Worm (Caenorhabditis elegans) whole organism, L1 larva: ENCODE results near the gene cec-3.

Source experiments
- C16A3.4 ChIP-seq: fragments of 150-350 bp; optimal IDR thresholded peaks from 2 replicates; lab custom pipeline; 2014; ENCODE audit warnings: missing biosample characterization, missing genetic modification characterization
- F16B12.6 ChIP-seq: fragments of 150-350 bp; optimal IDR thresholded peaks from 2 replicates; lab custom pipeline; 2014; ENCODE audit warnings: missing biosample characterization, missing genetic modification characterization
- ama-1 ChIP-seq: fragments of 150-350 bp; optimal IDR thresholded peaks from 2 replicates; lab custom pipeline; 2014
- ceh-63 ChIP-seq: fragments of 200-800 bp; sonication (Bioruptor generic); optimal IDR thresholded peaks from 2 replicates; lab custom pipeline; 2018; ENCODE audit warnings: mild to moderate bottlenecking, missing genetic modification characterization, missing compliant biosample characterization
- ceh-82 ChIP-seq, 3 experiments: fragments of 150-350 bp in 1 of 3; sonication (generic microtip) in 2 of 3; optimal IDR thresholded peaks; 2 replicates each; lab custom pipeline; 2014 to 2017; ENCODE audit warnings: missing biosample characterization in 3 of 3, missing genetic modification characterization in 3 of 3
- ceh-88 ChIP-seq: fragments of 200-800 bp; sonication (Bioruptor generic); IDR thresholded peaks from 2 replicates; pipeline ENCODE4 v1.3.6; 2022; ENCODE audit warnings: missing genetic modification characterization, missing compliant biosample characterization
- dpl-1 ChIP-seq, 3 experiments: fragments of 150-350 bp in 2 of 3; sonication (generic microtip) in 1 of 3; optimal IDR thresholded peaks; 2 replicates each; lab custom pipeline; 2014 to 2017; ENCODE audit warnings: missing biosample characterization in 3 of 3, missing genetic modification characterization in 3 of 3, missing genetic modification reagents in 3 of 3
- efl-1 ChIP-seq, 4 experiments: fragments of 150-350 bp; optimal IDR thresholded peaks in 3 of 4; peaks in 1 of 4; 1 replicate in 1 of 4; 2 replicates in 3 of 4; lab custom pipeline; 2014; ENCODE audit warnings: missing biosample characterization in 2 of 4, missing genetic modification characterization in 2 of 4, missing genetic modification reagents in 2 of 4
- efl-3 ChIP-seq: fragments of 200-800 bp; sonication (Bioruptor generic); optimal IDR thresholded peaks from 2 replicates; lab custom pipeline; 2018; ENCODE audit warnings: mild to moderate bottlenecking, missing genetic modification characterization, missing compliant biosample characterization
- egl-13 ChIP-seq: sonication (generic microtip); optimal IDR thresholded peaks from 2 replicates; lab custom pipeline; 2016; ENCODE audit warnings: missing genotype, missing genetic modification reagents, missing genetic modification characterization, missing compliant biosample characterization
- egl-27 ChIP-seq, 2 experiments: fragments of 150-350 bp in 1 of 2; sonication (generic microtip); optimal IDR thresholded peaks; 3 replicates each; lab custom pipeline; 2017 to 2018; ENCODE audit warnings: missing biosample characterization in 2 of 2, missing genetic modification characterization in 2 of 2, missing genetic modification reagents in 2 of 2
- ets-5 ChIP-seq: fragments of 200-800 bp; sonication (Bioruptor generic); IDR thresholded peaks from 2 replicates; pipeline ENCODE4 v1.3.6; 2022; ENCODE audit warnings: missing genetic modification characterization, missing compliant biosample characterization
- fkh-10 ChIP-seq: sonication (generic microtip); optimal IDR thresholded peaks from 2 replicates; lab custom pipeline; 2017; ENCODE audit warnings: missing biosample characterization, missing genetic modification reagents, missing genetic modification characterization
- fkh-4 ChIP-seq: sonication (generic microtip); optimal IDR thresholded peaks from 2 replicates; lab custom pipeline; 2016; ENCODE audit warnings: missing compliant biosample characterization, missing genetic modification characterization, borderline replicate concordance
- fkh-8 ChIP-seq: sonication (generic microtip); optimal IDR thresholded peaks from 2 replicates; lab custom pipeline; 2016; ENCODE audit warnings: mild to moderate bottlenecking, missing genetic modification characterization, missing compliant biosample characterization
- fos-1 ChIP-seq: fragments of 150-350 bp; optimal IDR thresholded peaks from 2 replicates; lab custom pipeline; 2014; ENCODE audit warnings: missing biosample characterization, missing genetic modification characterization
- grh-1 ChIP-seq: fragments of 200-800 bp; sonication (Bioruptor generic); IDR thresholded peaks from 2 replicates; pipeline ENCODE4 v1.3.6; 2022; ENCODE audit warnings: missing genetic modification reagents, missing genetic modification characterization, missing compliant biosample characterization
- irx-1 ChIP-seq: sonication (generic microtip); optimal IDR thresholded peaks from 2 replicates; lab custom pipeline; 2016; ENCODE audit warnings: missing genetic modification characterization, missing compliant biosample characterization
- lin-14 ChIP-seq: fragments of 200-800 bp; sonication (Bioruptor generic); optimal IDR thresholded peaks from 2 replicates; lab custom pipeline; 2018; ENCODE audit warnings: mild to moderate bottlenecking, missing genetic modification characterization, moderate library complexity, missing compliant biosample characterization
- lin-35 ChIP-seq, 2 experiments: fragments of 150-350 bp; optimal IDR thresholded peaks; 2 replicates each; lab custom pipeline; 2014; ENCODE audit warnings: missing biosample characterization in 2 of 2, missing genetic modification characterization in 2 of 2, missing genetic modification reagents in 2 of 2
- lsy-2 ChIP-seq, 2 experiments: fragments of 150-350 bp; optimal IDR thresholded peaks; 2 replicates each; lab custom pipeline; 2014; ENCODE audit warnings: missing biosample characterization in 2 of 2, missing genetic modification characterization in 2 of 2
- mef-2 ChIP-seq: fragments of 150-350 bp; optimal IDR thresholded peaks from 2 replicates; lab custom pipeline; 2014; ENCODE audit warnings: missing biosample characterization, missing genetic modification characterization
- nhr-11 ChIP-seq: fragments of 150-350 bp; optimal IDR thresholded peaks from 2 replicates; lab custom pipeline; 2014; ENCODE audit warnings: missing biosample characterization, missing genetic modification characterization
- nhr-20 ChIP-seq: sonication (generic microtip); optimal IDR thresholded peaks from 2 replicates; lab custom pipeline; 2016; ENCODE audit warnings: mild to moderate bottlenecking, missing genetic modification characterization, missing compliant biosample characterization
- nhr-47 ChIP-seq: sonication (generic microtip); optimal IDR thresholded peaks from 2 replicates; lab custom pipeline; 2016; ENCODE audit warnings: mild to moderate bottlenecking, missing genetic modification characterization, moderate library complexity, missing compliant biosample characterization
- nhr-71 ChIP-seq: sonication (generic microtip); optimal IDR thresholded peaks from 2 replicates; lab custom pipeline; 2016; ENCODE audit warnings: mild to moderate bottlenecking, missing genetic modification characterization, moderate library complexity, missing compliant biosample characterization
- rnt-1 ChIP-seq: sonication (generic microtip); optimal IDR thresholded peaks from 2 replicates; lab custom pipeline; 2016; ENCODE audit warnings: mild to moderate bottlenecking, missing genetic modification characterization, moderate library complexity, missing compliant biosample characterization
- skn-1 ChIP-seq: fragments of 150-350 bp; optimal IDR thresholded peaks from 2 replicates; lab custom pipeline; 2014; ENCODE audit warnings: missing biosample characterization, missing genetic modification characterization
- snpc-4 ChIP-seq: fragments of 150-350 bp; optimal IDR thresholded peaks from 2 replicates; lab custom pipeline; 2014; ENCODE audit warnings: missing biosample characterization, missing genetic modification characterization
- snu-23 ChIP-seq: sonication (generic microtip); optimal IDR thresholded peaks from 2 replicates; lab custom pipeline; 2016; ENCODE audit warnings: missing genetic modification characterization, missing compliant biosample characterization
- sup-37 ChIP-seq: fragments of 200-800 bp; sonication (Bioruptor generic); optimal IDR thresholded peaks from 2 replicates; lab custom pipeline; 2018; ENCODE audit warnings: mild to moderate bottlenecking, missing genetic modification characterization, missing compliant biosample characterization
- swsn-7 ChIP-seq: sonication (generic microtip); optimal IDR thresholded peaks from 2 replicates; lab custom pipeline; 2016; ENCODE audit warnings: missing genetic modification characterization, missing compliant biosample characterization
- unc-86 ChIP-seq: sonication (generic microtip); optimal IDR thresholded peaks from 2 replicates; lab custom pipeline; 2016; ENCODE audit warnings: missing genetic modification characterization, missing compliant biosample characterization
- unc-98 ChIP-seq: fragments of 200-800 bp; sonication (Bioruptor generic); IDR thresholded peaks from 2 replicates; pipeline ENCODE4 v1.3.6; 2022; ENCODE audit warnings: missing genetic modification characterization, missing compliant biosample characterization
- zag-1 ChIP-seq: fragments of 150-350 bp; optimal IDR thresholded peaks from 2 replicates; lab custom pipeline; 2014; ENCODE audit warnings: missing biosample characterization, missing genetic modification characterization
- zip-4 ChIP-seq: fragments of 200-800 bp; sonication (Bioruptor generic); optimal IDR thresholded peaks from 2 replicates; lab custom pipeline; 2018; ENCODE audit warnings: mild to moderate bottlenecking, missing genetic modification characterization, moderate library complexity, missing compliant biosample characterization

cec-3 gene

ce11 chrII:7887295-7887694, 29.9 kb upstream of the cec-3 start (continued):
- TF ChIP-seq egl-27 (tag; optimal IDR thresholded peaks at IDR 0.05; lab: Kevin White, UChicago) (peak; percentile 7 to 11), skn-1 (peak; percentile 70), nhr-47 (tag; lab: Kevin White, UChicago) (peak; percentile 70), C16A3.4 (tag; lab: Kevin White, UChicago) (peak; percentile 9), grh-1 (GFP tag; lab: Robert Waterston, UW) (no peak), efl-1 (optimal IDR thresholded peaks at IDR 0.05; lab: Kevin White, UChicago) (peak; percentile 14 to 37), efl-1 (GFP tag; optimal IDR thresholded peaks at IDR 0.05 in 1 of 2; lab: Kevin White, UChicago) (no peak), lin-14 (GFP tag; lab: Kevin White, UChicago) (peak; percentile 86), unc-98 (GFP tag; lab: Robert Waterston, UW) (no peak), ama-1 (lab: Kevin White, UChicago) (no peak), ceh-88 (GFP tag; lab: Robert Waterston, UW) (no peak), nhr-11 (tag; lab: Kevin White, UChicago) (peak; percentile 42), fos-1 (tag; lab: Kevin White, UChicago) (peak; percentile 67), egl-13 (tag; lab: Kevin White, UChicago) (no peak), swsn-7 (tag; lab: Kevin White, UChicago) (peak; percentile 37), nhr-20 (tag; lab: Kevin White, UChicago) (peak; percentile 54), sup-37 (GFP tag; lab: Kevin White, UChicago) (no peak)

DNA sequence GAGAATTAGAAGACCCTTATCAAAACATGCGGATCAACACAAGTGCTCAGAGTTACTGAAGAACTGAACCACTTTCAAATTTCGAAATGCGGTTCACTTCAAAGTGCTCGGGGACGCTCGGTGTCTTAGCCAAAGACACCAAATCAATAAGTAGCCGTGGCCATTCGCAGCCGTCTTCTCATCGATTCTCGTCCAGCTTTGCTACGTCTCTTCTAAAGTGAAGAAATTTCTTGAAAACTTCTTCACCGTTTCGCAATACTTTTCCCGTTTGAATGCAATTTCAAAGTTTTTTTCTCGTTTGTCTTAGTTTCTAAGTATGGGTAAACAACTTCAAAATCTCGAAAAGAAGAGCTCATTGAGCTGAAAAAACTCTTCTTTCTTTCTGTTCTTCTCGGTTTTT, 27.5 kb upstream of the cec-3 start:
- no peak for TF ChIP-seq C16A3.4 (tag; lab: Kevin White, UChicago)
- TF ChIP-seq ets-5, result no peak
- peak; percentile 6 for TF ChIP-seq nhr-71
- no peak for TF ChIP-seq egl-13 (tag; lab: Kevin White, UChicago)
- TF ChIP-seq irx-1, result no peak
- TF ChIP-seq mef-2 (tag; lab: Kevin White, UChicago), result no peak
- TF ChIP-seq ceh-82 (tag; optimal IDR thresholded peaks at IDR 0.05; lab: Kevin White, UChicago), result peak; percentile 12 to 68 (median 22)
- TF ChIP-seq rnt-1 (tag; lab: Kevin White, UChicago), result no peak
- TF ChIP-seq efl-1 (optimal IDR thresholded peaks at IDR 0.05; lab: Kevin White, UChicago), result peak; percentile 2 to 3
- TF ChIP-seq efl-1 (GFP tag; optimal IDR thresholded peaks at IDR 0.05 in 1 of 2; lab: Kevin White, UChicago), result no peak
- TF ChIP-seq snu-23 (GFP tag; lab: Kevin White, UChicago), result no peak
- no peak for TF ChIP-seq efl-3
- no peak for TF ChIP-seq unc-86 (tag; lab: Kevin White, UChicago)
- TF ChIP-seq swsn-7 (tag; lab: Kevin White, UChicago), result no peak
- TF ChIP-seq lin-35 (GFP tag; optimal IDR thresholded peaks at IDR 0.05; lab: Kevin White, UChicago), result peak in 1 of 2 experiments; percentile 16
- TF ChIP-seq zag-1, result no peak
- TF ChIP-seq lin-14 (GFP tag; lab: Kevin White, UChicago), result peak; percentile 78
- peak; percentile 6 to 37 for TF ChIP-seq lsy-2 (tag; optimal IDR thresholded peaks at IDR 0.05; lab: Kevin White, UChicago)
- TF ChIP-seq ceh-63 (GFP tag; lab: Kevin White, UChicago), result no peak
- TF ChIP-seq fkh-8 (tag; lab: Kevin White, UChicago), result peak; percentile 8
- TF ChIP-seq fos-1 (tag; lab: Kevin White, UChicago), result no peak
- TF ChIP-seq zip-4 (GFP tag; lab: Kevin White, UChicago), result no peak
- no peak for TF ChIP-seq snpc-4
- no peak for TF ChIP-seq fkh-4 (tag; lab: Kevin White, UChicago)
- peak; percentile 14 for TF ChIP-seq F16B12.6 (tag; lab: Kevin White, UChicago)
- TF ChIP-seq dpl-1 (GFP tag; optimal IDR thresholded peaks at IDR 0.05; lab: Kevin White, UChicago), result no peak
- no peak for TF ChIP-seq grh-1 (GFP tag; lab: Robert Waterston, UW)
- peak; percentile 29 for TF ChIP-seq fkh-10 (GFP tag; lab: Kevin White, UChicago)

ce11 chrII:7880373-7880862, 23.0 kb upstream of the cec-3 start, which contains the start of gene perm-1:
Gene perm-1 (plus strand): TSS chrII:7880812.
- TF ChIP-seq unc-86 (tag; lab: Kevin White, UChicago) (no peak), lsy-2 (tag; optimal IDR thresholded peaks at IDR 0.05; lab: Kevin White, UChicago) (peak in 1 of 2 experiments; percentile 46)
